Worm (Caenorhabditis elegans): ENCODE data around the gene atp-4.
A peak's percentile ranks its signal among the peaks of the same experiment; 100 is the strongest.

- no peak for TF ChIP-seq nhr-11 (tag; optimal IDR thresholded peaks at IDR 0.05)
- TF ChIP-seq jun-1 (tag; optimal IDR thresholded peaks at IDR 0.05), result no peak
- no peak for TF ChIP-seq ama-1 (optimal IDR thresholded peaks at IDR 0.05)
- peak; percentile 87 for TF ChIP-seq elt-2 (tag; optimal IDR thresholded peaks at IDR 0.05)
- TF ChIP-seq ZK546.5 (tag; optimal IDR thresholded peaks at IDR 0.05), result no peak
- no peak for TF ChIP-seq ceh-82 (tag; optimal IDR thresholded peaks at IDR 0.05)
- TF ChIP-seq fkh-10 (GFP tag; optimal IDR thresholded peaks at IDR 0.05), result no peak
- no peak for TF ChIP-seq ceh-9 (tag; optimal IDR thresholded peaks at IDR 0.05)
- TF ChIP-seq zag-1 (tag; optimal IDR thresholded peaks at IDR 0.05), result no peak
Measured at ce11 chrV:6476026-6476425, 49.1 kb upstream of the atp-4 start.
